Worm (Caenorhabditis elegans): ENCODE measurements around the gene trf-1.

Gene trf-1

ce11 chrIII:13411202-13411601 is 19.1 kb upstream of the trf-1 start (continued):
- TF ChIP-seq dox-1 (GFP tag; IDR thresholded peaks at IDR 0.05) (peak; percentile 64), F23B12.7 (tag; optimal IDR thresholded peaks at IDR 0.05; ENCODE audit: insufficient read depth) (peak; percentile 22), B0336.3 (GFP tag; IDR thresholded peaks at IDR 0.05) (no peak), nhr-90 (tag; optimal IDR thresholded peaks at IDR 0.05) (peak; percentile 57), F57C9.4 (tag; optimal IDR thresholded peaks at IDR 0.05) (no peak), Y95B8A.8 (GFP tag; IDR thresholded peaks at IDR 0.05) (no peak), atf-7 (tag; optimal IDR thresholded peaks at IDR 0.05) (no peak), hlh-12 (tag; optimal IDR thresholded peaks at IDR 0.05) (no peak), fkh-3 (tag; optimal IDR thresholded peaks at IDR 0.05) (peak; percentile 60), hlh-26 (GFP tag; conservative IDR thresholded peaks at IDR 0.05) (no peak), athp-1 (tag; optimal IDR thresholded peaks at IDR 0.05) (peak; percentile 57), nfya-1 (tag; optimal IDR thresholded peaks at IDR 0.05; ENCODE audit: borderline replicate concordance, insufficient read depth) (no peak), ets-4 (GFP tag; optimal IDR thresholded peaks at IDR 0.05) (no peak), xnd-1 (tag; optimal IDR thresholded peaks at IDR 0.05) (no peak), Y53F4B.3 (GFP tag; IDR thresholded peaks at IDR 0.05) (no peak), madf-8 (GFP tag; conservative IDR thresholded peaks at IDR 0.05) (no peak), egl-44 (GFP tag; IDR thresholded peaks at IDR 0.05) (0 out of 2 replicates have a peak, but pooled peaks have one; percentile 50), nhr-179 (tag; optimal IDR thresholded peaks at IDR 0.05) (no peak), ztf-28 (GFP tag; IDR thresholded peaks at IDR 0.05) (no peak), ccch-3 (GFP tag; optimal IDR thresholded peaks at IDR 0.05) (no peak), ztf-6 (GFP tag; IDR thresholded peaks at IDR 0.05) (no peak), attf-5 (GFP tag; optimal IDR thresholded peaks at IDR 0.05) (peak; percentile 40), tbp1 (GFP tag; optimal IDR thresholded peaks at IDR 0.05) (peak; percentile 85), chd-7 (tag; optimal IDR thresholded peaks at IDR 0.05) (no peak), cebp-1 (GFP tag; IDR thresholded peaks at IDR 0.05) (no peak), cebp-1 (tag; optimal IDR thresholded peaks at IDR 0.05) (no peak), mxl-1 (tag; optimal IDR thresholded peaks at IDR 0.05) (no peak), F10E7.11 (tag; optimal IDR thresholded peaks at IDR 0.05) (no peak), lin-54 (GFP tag; optimal IDR thresholded peaks at IDR 0.05) (peak; percentile 22), attf-6 (GFP tag; IDR thresholded peaks at IDR 0.05) (no peak), mcd-1 (GFP tag; IDR thresholded peaks at IDR 0.05) (no peak), F33H1.4 (GFP tag; IDR thresholded peaks at IDR 0.05) (no peak), egrh-3 (GFP tag; IDR thresholded peaks at IDR 0.05) (no peak), mel-28 (tag; optimal IDR thresholded peaks at IDR 0.05; ENCODE audit: borderline replicate concordance) (no peak), rpc-1 (optimal IDR thresholded peaks at IDR 0.05) (peak; percentile 72), rpc-1 (tag; optimal IDR thresholded peaks at IDR 0.05) (peak; percentile 89), madf-6 (GFP tag; IDR thresholded peaks at IDR 0.05) (peak; percentile 52), madf-3 (GFP tag; IDR thresholded peaks at IDR 0.05) (no peak), lsl-1 (GFP tag; optimal IDR thresholded peaks at IDR 0.05) (peak; percentile 11), F39B2.1 (GFP tag; IDR thresholded peaks at IDR 0.05) (no peak), tbx-9 (tag; optimal IDR thresholded peaks at IDR 0.05; ENCODE audit: borderline replicate concordance) (no peak), C06A6.2 (GFP tag; conservative IDR thresholded peaks at IDR 0.05) (no peak), D2030.7 (GFP tag; IDR thresholded peaks at IDR 0.05) (peak; percentile 64), bed-2 (GFP tag; IDR thresholded peaks at IDR 0.05) (no peak), snpc-1.3 (tag; optimal IDR thresholded peaks at IDR 0.05; ENCODE audit: insufficient read depth) (peak; percentile 55), bed-1 (GFP tag; IDR thresholded peaks at IDR 0.05) (no peak), ztf-18 (tag; optimal IDR thresholded peaks at IDR 0.05) (peak; percentile 51), him-1 (tag; optimal IDR thresholded peaks at IDR 0.05) (peak; percentile 80), ceh-58 (GFP tag; IDR thresholded peaks at IDR 0.05) (no peak), nhr-27 (tag; optimal IDR thresholded peaks at IDR 0.05) (no peak)
